Worm (Caenorhabditis elegans): ENCODE results near the gene F54D5.7.
A peak's percentile ranks its signal among the peaks of the same experiment; 100 is the strongest.

Gene F54D5.7

ce11 chrII:11582698-11583097 lies 35.4 kb downstream of the F54D5.7 start, which contains the start of gene ints-7 (continued):
- peak; percentile 7 for TF ChIP-seq xnd-1 (tag; optimal IDR thresholded peaks at IDR 0.05)
- no peak for TF ChIP-seq nhr-27 (tag; optimal IDR thresholded peaks at IDR 0.05)
- TF ChIP-seq ceh-40 (GFP tag; IDR thresholded peaks at IDR 0.05) = no peak
- no peak for TF ChIP-seq Y56A3A.18 (GFP tag; IDR thresholded peaks at IDR 0.05)
- TF ChIP-seq madf-6 (GFP tag; IDR thresholded peaks at IDR 0.05) = peak; percentile 40; the same call in 1 of the 2 replicates
- no peak for TF ChIP-seq snpc-3.4 (tag; optimal IDR thresholded peaks at IDR 0.05)
- TF ChIP-seq ets-4 (GFP tag; optimal IDR thresholded peaks at IDR 0.05) = no peak
- TF ChIP-seq let-526 (GFP tag; IDR thresholded peaks at IDR 0.05) = no peak
- peak; percentile 47; the same call in 1 of the 2 replicates for TF ChIP-seq B0336.3 (GFP tag; IDR thresholded peaks at IDR 0.05)
- no peak for TF ChIP-seq zim-3 (tag; optimal IDR thresholded peaks at IDR 0.05)
- no peak for TF ChIP-seq efl-1 (GFP tag; optimal IDR thresholded peaks at IDR 0.05)
- no peak for TF ChIP-seq mes-4 (tag; optimal IDR thresholded peaks at IDR 0.05)

DNA sequence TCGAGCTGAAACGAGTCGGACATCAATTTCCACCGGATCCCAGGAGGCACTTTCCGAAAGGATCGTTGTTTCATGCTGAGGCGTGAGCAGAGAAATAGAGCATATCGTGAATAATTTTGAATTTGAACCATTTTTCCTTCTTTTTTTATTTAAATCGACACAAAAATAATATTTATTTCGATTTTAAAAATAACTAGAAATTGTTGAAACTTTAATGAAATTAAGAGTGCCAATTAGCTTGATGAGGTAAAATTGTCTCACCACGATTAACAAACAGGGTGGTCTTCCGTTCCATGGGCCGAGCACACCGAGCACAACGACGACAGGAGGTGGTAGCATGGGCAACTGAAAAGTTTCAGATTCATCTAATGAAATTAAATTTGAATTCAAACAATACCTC lies 41.0 kb downstream of the F54D5.7 start:
- TF ChIP-seq ceh-91 (GFP tag; IDR thresholded peaks at IDR 0.05) (no peak), ceh-27 (GFP tag; optimal IDR thresholded peaks at IDR 0.05) (no peak), madf-3 (GFP tag; IDR thresholded peaks at IDR 0.05) (0 out of 2 replicates have a peak, but pooled peaks have one; percentile 34)

ce11 chrII:11591558-11591957 lies 44.2 kb downstream of the F54D5.7 start:
- TF ChIP-seq lsl-1 (GFP tag; optimal IDR thresholded peaks at IDR 0.05) = peak; percentile 53
- no peak for TF ChIP-seq cebp-1 (GFP tag; IDR thresholded peaks at IDR 0.05)
- TF ChIP-seq cebp-1 (tag; optimal IDR thresholded peaks at IDR 0.05) = peak; percentile 35
- TF ChIP-seq chd-7 (tag; optimal IDR thresholded peaks at IDR 0.05) = no peak

DNA sequence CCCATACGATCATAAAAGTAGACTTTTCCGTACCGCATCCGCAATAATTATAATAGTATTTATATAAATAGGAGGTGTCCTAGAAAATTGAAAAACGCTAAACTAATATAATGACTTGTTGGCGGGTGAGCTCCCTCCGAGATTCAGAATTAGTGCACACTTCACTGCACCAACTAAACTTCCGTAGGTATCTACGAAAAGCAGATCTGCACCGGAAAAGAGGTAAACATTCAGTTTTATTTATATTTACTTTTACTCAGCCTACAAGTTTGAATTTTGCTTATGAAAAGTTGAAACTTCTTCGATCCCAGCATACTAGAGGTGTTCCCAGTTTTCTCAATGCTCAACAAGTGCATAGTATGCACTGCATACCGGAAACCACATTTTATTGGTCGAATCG lies 44.7 kb downstream of the F54D5.7 start, which contains the start of gene F07A11.1:
Gene F07A11.1 (minus strand): TSS at position 101 of the 400 bp plus-strand sequence.
- no peak for TF ChIP-seq mxl-1 (tag; optimal IDR thresholded peaks at IDR 0.05)
- TF ChIP-seq madf-3 (GFP tag; IDR thresholded peaks at IDR 0.05) = no peak
- 0 out of 2 replicates have a peak, but pooled peaks have one; percentile 49 for TF ChIP-seq Y95B8A.8 (GFP tag; IDR thresholded peaks at IDR 0.05)
- peak; percentile 5 for TF ChIP-seq snpc-3.4 (tag; optimal IDR thresholded peaks at IDR 0.05)
- TF ChIP-seq ccch-3 (GFP tag; optimal IDR thresholded peaks at IDR 0.05) = no peak
- no peak for TF ChIP-seq F23B12.7 (tag; optimal IDR thresholded peaks at IDR 0.05; ENCODE audit: insufficient read depth)
- no peak for TF ChIP-seq rcor-1 (GFP tag; IDR thresholded peaks at IDR 0.05)
- no peak for TF ChIP-seq chd-7 (tag; optimal IDR thresholded peaks at IDR 0.05)
- TF ChIP-seq lsy-27 (tag; optimal IDR thresholded peaks at IDR 0.05; ENCODE audit: borderline replicate concordance, insufficient read depth) = no peak
- TF ChIP-seq lir-1 (GFP tag; conservative IDR thresholded peaks at IDR 0.05) = no peak
- TF ChIP-seq madf-8 (GFP tag; conservative IDR thresholded peaks at IDR 0.05) = 0 out of 2 replicates have a peak, but pooled peaks have one; percentile 20
- TF ChIP-seq B0336.3 (GFP tag; IDR thresholded peaks at IDR 0.05) = peak; percentile 36; the same call in 1 of the 2 replicates
- TF ChIP-seq him-1 (tag; optimal IDR thresholded peaks at IDR 0.05) = peak; percentile 55
- TF ChIP-seq repo-1 (tag; optimal IDR thresholded peaks at IDR 0.05) = no peak
- no peak for TF ChIP-seq snpc-4 (GFP tag; optimal IDR thresholded peaks at IDR 0.05)
- peak in 1 of 4 experiments; percentile 1 for TF ChIP-seq snpc-4 (tag; optimal IDR thresholded peaks at IDR 0.05)
- TF ChIP-seq ztf-3 (GFP tag; optimal IDR thresholded peaks at IDR 0.05) = no peak
- TF ChIP-seq cebp-1 (GFP tag; IDR thresholded peaks at IDR 0.05) = no peak
- no peak for TF ChIP-seq cebp-1 (tag; optimal IDR thresholded peaks at IDR 0.05)
- no peak for TF ChIP-seq somi-1 (GFP tag; optimal IDR thresholded peaks at IDR 0.05)
- TF ChIP-seq lin-26 (GFP tag; IDR thresholded peaks at IDR 0.05) = no peak
